Worm (Caenorhabditis elegans): ENCODE results near the gene apm-3.

The apm-3 gene

ce11 chrX:945669-946068 lies 9.1 kb upstream of the apm-3 start (continued):
- no peak for TF ChIP-seq zfp-2 (tag; optimal IDR thresholded peaks at IDR 0.05)
- TF ChIP-seq daf-8 (GFP tag; IDR thresholded peaks at IDR 0.05) = no peak
- no peak for TF ChIP-seq mxl-2 (GFP tag; conservative IDR thresholded peaks at IDR 0.05)
- TF ChIP-seq hlh-30 (tag; optimal IDR thresholded peaks at IDR 0.05; ENCODE audit: insufficient read depth) = peak; percentile 79
- TF ChIP-seq nhr-111 (GFP tag; optimal IDR thresholded peaks at IDR 0.05) = no peak
- TF ChIP-seq egl-27 (tag; optimal IDR thresholded peaks at IDR 0.05) = no peak
- TF ChIP-seq dmd-6 (GFP tag; IDR thresholded peaks at IDR 0.05) = peak; percentile 76
- TF ChIP-seq ceh-32 (tag; optimal IDR thresholded peaks at IDR 0.05; ENCODE audit: poor library complexity) = no peak
- TF ChIP-seq T20F7.1 (GFP tag; optimal IDR thresholded peaks at IDR 0.05) = no peak
- TF ChIP-seq madf-5 (GFP tag; IDR thresholded peaks at IDR 0.05) = no peak
- no peak for TF ChIP-seq mxl-3 (GFP tag; optimal IDR thresholded peaks at IDR 0.05)
- TF ChIP-seq mep-1 (tag; optimal IDR thresholded peaks at IDR 0.05) = peak; percentile 22
- no peak for TF ChIP-seq pha-4 (GFP tag; IDR thresholded peaks at IDR 0.05)
- no peak for TF ChIP-seq pha-4 (tag; optimal IDR thresholded peaks at IDR 0.05)
- no peak for TF ChIP-seq unc-39 (tag; optimal IDR thresholded peaks at IDR 0.05)
- no peak for TF ChIP-seq nhr-41 (GFP tag; IDR thresholded peaks at IDR 0.05)
- no peak for TF ChIP-seq lin-29 (GFP tag; IDR thresholded peaks at IDR 0.05)
- TF ChIP-seq tra-1 (GFP tag; IDR thresholded peaks at IDR 0.05) = peak; percentile 61
- no peak for TF ChIP-seq fkh-10 (GFP tag; optimal IDR thresholded peaks at IDR 0.05)
- TF ChIP-seq ZK546.5 (tag; optimal IDR thresholded peaks at IDR 0.05) = no peak
- TF ChIP-seq dmd-9 (GFP tag; IDR thresholded peaks at IDR 0.05) = no peak
- TF ChIP-seq vab-7 (GFP tag; IDR thresholded peaks at IDR 0.05) = no peak
- TF ChIP-seq ama-1 (optimal IDR thresholded peaks at IDR 0.05) = no peak
- TF ChIP-seq jun-1 (tag; optimal IDR thresholded peaks at IDR 0.05) = no peak
- TF ChIP-seq skn-1 (tag; optimal IDR thresholded peaks at IDR 0.05) = no peak
- no peak for TF ChIP-seq daf-19 (GFP tag; conservative IDR thresholded peaks at IDR 0.05)
- TF ChIP-seq unc-130 (GFP tag; optimal IDR thresholded peaks at IDR 0.05) = no peak
- no peak for TF ChIP-seq lin-39 (tag; optimal IDR thresholded peaks at IDR 0.05)
- TF ChIP-seq hif-1 (tag; optimal IDR thresholded peaks at IDR 0.05) = peak in 1 of 2 experiments; percentile 22
- TF ChIP-seq php-3 (GFP tag; IDR thresholded peaks at IDR 0.05) = peak; percentile 49; the same call in 1 of the 2 replicates
- no peak for TF ChIP-seq ceh-62 (tag; optimal IDR thresholded peaks at IDR 0.05)
- no peak for TF ChIP-seq zag-1 (tag; optimal IDR thresholded peaks at IDR 0.05)
- 0 out of 2 replicates have a peak, but pooled peaks have one; percentile 32 for TF ChIP-seq ceh-20 (GFP tag; IDR thresholded peaks at IDR 0.05)
- 0 out of 2 replicates have a peak, but pooled peaks have one; percentile 44 for TF ChIP-seq T26A8.4 (GFP tag; IDR thresholded peaks at IDR 0.05)
- TF ChIP-seq nhr-28 (tag; optimal IDR thresholded peaks at IDR 0.05) = peak; percentile 9

DNA sequence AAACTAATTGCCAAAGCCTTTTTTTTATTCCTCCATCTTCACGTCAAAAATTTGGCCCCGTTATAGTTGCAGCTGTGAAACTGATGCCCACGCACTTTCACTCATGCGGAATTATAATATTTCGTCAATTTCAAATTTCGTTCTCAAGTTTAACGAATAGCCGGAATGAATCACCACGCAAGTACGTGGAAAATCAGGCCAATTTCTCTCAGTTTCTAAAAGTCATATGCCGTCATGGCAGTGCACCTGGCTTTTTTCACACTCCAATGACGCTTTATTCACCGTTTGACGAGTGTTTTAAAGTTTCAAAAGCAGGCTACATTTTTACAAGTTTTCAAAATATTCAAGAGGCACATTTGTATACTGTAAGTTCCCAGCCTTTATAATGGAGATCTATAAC lies 6.9 kb upstream of the apm-3 start:
- peak in 1 of 2 experiments; percentile 62 for TF ChIP-seq unc-62 (GFP tag; optimal IDR thresholded peaks at IDR 0.05 in 1 of 2)
- no peak for TF ChIP-seq unc-62 (tag; optimal IDR thresholded peaks at IDR 0.05)
- peak; percentile 3 for TF ChIP-seq aha-1 (tag)
- TF ChIP-seq mep-1 (tag; optimal IDR thresholded peaks at IDR 0.05) = no peak

- TF ChIP-seq aly-2 (tag; optimal IDR thresholded peaks at IDR 0.05) (no peak), mdl-1 (tag; optimal IDR thresholded peaks at IDR 0.05) (no peak), lin-13 (GFP tag; optimal IDR thresholded peaks at IDR 0.05) (no peak), Y75B8A.6 (GFP tag; IDR thresholded peaks at IDR 0.05) (no peak), sdz-12 (GFP tag; optimal IDR thresholded peaks at IDR 0.05) (no peak), nhr-76 (tag; optimal IDR thresholded peaks at IDR 0.05) (no peak), nhr-237 (tag; optimal IDR thresholded peaks at IDR 0.05) (no peak), lin-38 (GFP tag; IDR thresholded peaks at IDR 0.05) (no peak), unc-130 (GFP tag; optimal IDR thresholded peaks at IDR 0.05) (no peak), ctbp-1 (GFP tag; IDR thresholded peaks at IDR 0.05) (no peak), F26F4.8 (GFP tag; conservative IDR thresholded peaks at IDR 0.05) (no peak), lim-7 (GFP tag; IDR thresholded peaks at IDR 0.05) (no peak), ceh-32 (tag; optimal IDR thresholded peaks at IDR 0.05; ENCODE audit: poor library complexity) (no peak), hlh-30 (tag; optimal IDR thresholded peaks at IDR 0.05; ENCODE audit: insufficient read depth) (no peak)
Measured at ce11 chrX:948783-949182, 6.0 kb upstream of the apm-3 start, which contains the start of gene sms-2. Gene sms-2, minus strand, starts transcription at chrX:948883.

Data from whole organism, L4 larva.